Worm (Caenorhabditis elegans) whole organism, L4 larva: Measurements from ENCODE around the gene srh-87.

Experiments
- F10B5.3 ChIP-seq: sonication (generic microtip); optimal IDR thresholded peaks from 2 replicates; lab custom pipeline; 2016; ENCODE audit warnings: mild to moderate bottlenecking, missing genetic modification characterization, missing compliant biosample characterization
- R02D3.7 ChIP-seq: fragments of 150-350 bp; sonication (generic microtip); optimal IDR thresholded peaks from 3 replicates; lab custom pipeline; 2014; ENCODE audit warnings: missing biosample characterization, missing genetic modification characterization
- daf-19 ChIP-seq: fragments of 200-800 bp; sonication (Bioruptor generic); conservative IDR thresholded peaks from 2 replicates; pipeline ENCODE4 v1.3.6; 2022; ENCODE audit warnings: missing genetic modification characterization, missing compliant biosample characterization
- fos-1 ChIP-seq: fragments of 150-350 bp; optimal IDR thresholded peaks from 2 replicates; lab custom pipeline; 2014; ENCODE audit warnings: missing biosample characterization, missing genetic modification characterization
- hlh-30 ChIP-seq: sonication (generic microtip); optimal IDR thresholded peaks from 2 replicates; lab custom pipeline; 2017; ENCODE audit warnings: antibody characterized with exemption, mild to moderate bottlenecking, missing genetic modification characterization, missing compliant biosample characterization; ENCODE audit not compliant: insufficient read depth
- lin-1 ChIP-seq: fragments of 200-800 bp; sonication (Bioruptor generic); IDR thresholded peaks from 2 replicates; pipeline ENCODE4 v1.3.6; 2022; ENCODE audit warnings: missing genetic modification reagents, missing genetic modification characterization, missing compliant biosample characterization
- lin-39 ChIP-seq: fragments of 150-350 bp; optimal IDR thresholded peaks from 2 replicates; lab custom pipeline; 2014; ENCODE audit warnings: missing biosample characterization, missing genetic modification reagents, missing genetic modification characterization
- nhr-28 ChIP-seq: fragments of 150-350 bp; optimal IDR thresholded peaks from 2 replicates; lab custom pipeline; 2014; ENCODE audit warnings: missing biosample characterization, missing genetic modification characterization
- snpc-4 ChIP-seq: fragments of 150-350 bp; optimal IDR thresholded peaks from 2 replicates; lab custom pipeline; 2014; ENCODE audit warnings: missing biosample characterization, missing genetic modification characterization
- ztf-11 ChIP-seq: fragments of 150-350 bp; optimal IDR thresholded peaks from 2 replicates; lab custom pipeline; 2014; ENCODE audit warnings: missing biosample characterization, missing genetic modification characterization

- no peak for TF ChIP-seq daf-19 (GFP tag; lab: Robert Waterston, UW)
- TF ChIP-seq hlh-30 (tag; lab: Kevin White, UChicago): no peak
- no peak for TF ChIP-seq ztf-11 (tag; lab: Kevin White, UChicago)
- no peak for TF ChIP-seq lin-1
- no peak for TF ChIP-seq R02D3.7 (tag; lab: Kevin White, UChicago)
- TF ChIP-seq nhr-28 (tag; lab: Kevin White, UChicago): no peak
- TF ChIP-seq F10B5.3 (tag; lab: Kevin White, UChicago): no peak
- TF ChIP-seq snpc-4 (tag; lab: Kevin White, UChicago): no peak
- no peak for TF ChIP-seq lin-39 (tag; lab: Kevin White, UChicago)
- TF ChIP-seq fos-1 (tag; lab: Kevin White, UChicago): no peak
Measured at ce11 chrV:2987407-2987806, 41.9 kb upstream of the srh-87 start, which contains the start of gene srh-85.
